Worm (Caenorhabditis elegans): Measurements from ENCODE around the gene sqv-7.

sqv-7 gene

ce11 chrII:7024897-7025852 lies 12.7 kb upstream of the sqv-7 start, which contains the start of gene znf-598 (continued):
- peak; percentile 61 for TF ChIP-seq mep-1 (tag; optimal IDR thresholded peaks at IDR 0.05)
- no peak for TF ChIP-seq nhr-111 (GFP tag; optimal IDR thresholded peaks at IDR 0.05)
- TF ChIP-seq dmd-8 (GFP tag; IDR thresholded peaks at IDR 0.05) = no peak
- no peak for TF ChIP-seq ceh-44 (GFP tag; IDR thresholded peaks at IDR 0.05)
- no peak for TF ChIP-seq jun-1 (tag; optimal IDR thresholded peaks at IDR 0.05)
- TF ChIP-seq fkh-10 (GFP tag; optimal IDR thresholded peaks at IDR 0.05) = no peak
- TF ChIP-seq madf-9 (GFP tag; conservative IDR thresholded peaks at IDR 0.05) = no peak
- no peak for TF ChIP-seq F44E2.7 (GFP tag; IDR thresholded peaks at IDR 0.05)
- peak; percentile 76 for TF ChIP-seq pqm-1 (tag; optimal IDR thresholded peaks at IDR 0.05)
- no peak for TF ChIP-seq lin-15B (tag; optimal IDR thresholded peaks at IDR 0.05)
- no peak for TF ChIP-seq nhr-237 (tag; optimal IDR thresholded peaks at IDR 0.05)
- no peak for TF ChIP-seq Y48G9A.11 (GFP tag; IDR thresholded peaks at IDR 0.05)
- no peak for TF ChIP-seq ceh-82 (tag; optimal IDR thresholded peaks at IDR 0.05)
- peak; percentile 69 for TF ChIP-seq nhr-28 (tag; optimal IDR thresholded peaks at IDR 0.05)
- no peak for TF ChIP-seq saeg-2 (GFP tag; IDR thresholded peaks at IDR 0.05)
- no peak for TF ChIP-seq tra-1 (GFP tag; IDR thresholded peaks at IDR 0.05)
- no peak for TF ChIP-seq attf-4 (tag; optimal IDR thresholded peaks at IDR 0.05)
- TF ChIP-seq egl-27 (tag; optimal IDR thresholded peaks at IDR 0.05) = no peak
- TF ChIP-seq tag-97 (GFP tag; IDR thresholded peaks at IDR 0.05) = no peak
- peak; percentile 67 for TF ChIP-seq T20F7.1 (GFP tag; optimal IDR thresholded peaks at IDR 0.05)
- no peak for TF ChIP-seq nhr-42 (GFP tag; IDR thresholded peaks at IDR 0.05)
- TF ChIP-seq dpl-1 (GFP tag; optimal IDR thresholded peaks at IDR 0.05) = peak; percentile 25
- TF ChIP-seq hif-1 (tag; optimal IDR thresholded peaks at IDR 0.05) = peak in 1 of 2 experiments; percentile 6
- TF ChIP-seq lin-38 (GFP tag; IDR thresholded peaks at IDR 0.05) = peak; percentile 90
- TF ChIP-seq nhr-48 (tag; optimal IDR thresholded peaks at IDR 0.05) = no peak
- TF ChIP-seq F26F4.8 (GFP tag; conservative IDR thresholded peaks at IDR 0.05) = no peak
- no peak for TF ChIP-seq gei-8 (GFP tag; optimal IDR thresholded peaks at IDR 0.05)
- peak; percentile 57 for TF ChIP-seq nhr-77 (tag; optimal IDR thresholded peaks at IDR 0.05)
- TF ChIP-seq zip-2 (tag; optimal IDR thresholded peaks at IDR 0.05) = peak; percentile 94
- TF ChIP-seq ctbp-1 (GFP tag; IDR thresholded peaks at IDR 0.05) = no peak
- peak; percentile 56 for TF ChIP-seq hlh-11 (tag; optimal IDR thresholded peaks at IDR 0.05)
- no peak for TF ChIP-seq mxl-2 (GFP tag; conservative IDR thresholded peaks at IDR 0.05)
- TF ChIP-seq ces-1 (GFP tag; optimal IDR thresholded peaks at IDR 0.05) = no peak
- no peak for TF ChIP-seq ama-1 (optimal IDR thresholded peaks at IDR 0.05)
- peak; percentile 70 for TF ChIP-seq php-3 (GFP tag; IDR thresholded peaks at IDR 0.05)
- no peak for TF ChIP-seq skn-1 (tag; optimal IDR thresholded peaks at IDR 0.05)
- peak; percentile 63 for TF ChIP-seq dmd-6 (GFP tag; IDR thresholded peaks at IDR 0.05)
- no peak for TF ChIP-seq daf-8 (GFP tag; IDR thresholded peaks at IDR 0.05)
- TF ChIP-seq lin-39 (tag; optimal IDR thresholded peaks at IDR 0.05) = no peak

ce11 chrII:7022370-7023001 lies 10.0 kb upstream of the sqv-7 start, which contains the start of the genes lst-6 and lst-5:
TSS of gene lst-6 (minus strand) at chrII:7022509.
TSS of gene lst-5 (plus strand) at chrII:7022913.
- TF ChIP-seq F10B5.3 (tag; optimal IDR thresholded peaks at IDR 0.05) (no peak), zag-1 (tag; optimal IDR thresholded peaks at IDR 0.05) (no peak), cey-2 (tag; optimal IDR thresholded peaks at IDR 0.05; ENCODE audit: borderline replicate concordance, insufficient read depth) (no peak), ces-1 (GFP tag; optimal IDR thresholded peaks at IDR 0.05) (no peak), F37D6.2 (tag; optimal IDR thresholded peaks at IDR 0.05) (no peak), hlh-30 (tag; optimal IDR thresholded peaks at IDR 0.05; ENCODE audit: insufficient read depth) (peak; percentile 74), lim-7 (GFP tag; IDR thresholded peaks at IDR 0.05) (no peak), dmd-8 (GFP tag; IDR thresholded peaks at IDR 0.05) (no peak), madf-5 (GFP tag; IDR thresholded peaks at IDR 0.05) (no peak), hmg-1.1 (GFP tag; IDR thresholded peaks at IDR 0.05) (no peak), R02D3.7 (tag; optimal IDR thresholded peaks at IDR 0.05) (no peak), set-16 (GFP tag; IDR thresholded peaks at IDR 0.05) (no peak), snpc-4 (tag; optimal IDR thresholded peaks at IDR 0.05) (no peak), egl-43 (GFP tag; IDR thresholded peaks at IDR 0.05) (no peak)

Measured in whole organism, L4 larva.